Fruit fly (Drosophila melanogaster) whole organism, embryonic: ENCODE results near the gene CheB93b.

Experiments used
- Atf-2 ChIP-seq: fragments of 200-800 bp; sonication (Bioruptor generic); optimal IDR thresholded peaks from 2 replicates; lab custom pipeline; 2016; ENCODE audit warnings: missing biosample characterization, missing genetic modification characterization
- Awh ChIP-seq: fragments of 200-800 bp; sonication (Bioruptor generic); IDR thresholded peaks from 2 replicates; pipeline ENCODE4, ENCODE4 v1.3.6; 2022; ENCODE audit warnings: missing biosample characterization, missing genetic modification characterization
- BEAF-32 ChIP-seq: fragments of 200-800 bp; sonication (Bioruptor generic); optimal IDR thresholded peaks from 3 replicates; lab custom pipeline; 2017; ENCODE audit warnings: missing biosample characterization, missing genetic modification characterization, mild to moderate bottlenecking, moderate library complexity, missing genetic modification reagents
- CG10565 ChIP-seq: fragments of 200-800 bp; sonication (Bioruptor generic); optimal IDR thresholded peaks from 3 replicates; lab custom pipeline; 2016; ENCODE audit warnings: missing biosample characterization, mild to moderate bottlenecking, missing genetic modification characterization
- CG10979 ChIP-seq: fragments of 200-800 bp; sonication (Bioruptor generic); optimal IDR thresholded peaks from 2 replicates; lab custom pipeline; 2018; ENCODE audit warnings: missing biosample characterization, mild to moderate bottlenecking, missing genetic modification characterization, moderate library complexity
- CG11723 ChIP-seq: fragments of 200-800 bp; sonication (Bioruptor generic); optimal IDR thresholded peaks from 2 replicates; lab custom pipeline; 2017; ENCODE audit warnings: missing biosample characterization, mild to moderate bottlenecking, missing genetic modification characterization
- CG13894 ChIP-seq: fragments of 200-800 bp; sonication (Bioruptor generic); optimal IDR thresholded peaks from 3 replicates; lab custom pipeline; 2018; ENCODE audit warnings: missing biosample characterization, mild to moderate bottlenecking, missing genetic modification characterization, moderate library complexity
- CG14014 ChIP-seq: fragments of 200-800 bp; sonication (Bioruptor generic); IDR thresholded peaks from 2 replicates; pipeline ENCODE4 v1.3.6; 2022; ENCODE audit warnings: missing biosample characterization, missing genetic modification characterization
- CG14050 ChIP-seq: fragments of 200-800 bp; sonication (Bioruptor generic); IDR thresholded peaks from 3 replicates; pipeline ENCODE4 v1.3.6; 2022; ENCODE audit warnings: missing biosample characterization, missing genetic modification characterization
- CG15073 ChIP-seq: fragments of 200-800 bp; sonication (Bioruptor generic); optimal IDR thresholded peaks from 2 replicates; lab custom pipeline; 2016; ENCODE audit warnings: missing biosample characterization, missing genetic modification characterization
- CG1529 ChIP-seq: fragments of 200-800 bp; sonication (Bioruptor generic); optimal IDR thresholded peaks from 3 replicates; lab custom pipeline; 2018; ENCODE audit warnings: missing biosample characterization, missing genetic modification characterization
- CG15514 ChIP-seq: fragments of 200-800 bp; sonication (Bioruptor generic); optimal IDR thresholded peaks from 3 replicates; lab custom pipeline; 2017; ENCODE audit warnings: missing biosample characterization, missing genetic modification characterization, mild to moderate bottlenecking, moderate library complexity, missing genetic modification reagents
- CG16815 ChIP-seq: fragments of 200-800 bp; sonication (Bioruptor generic); optimal IDR thresholded peaks from 3 replicates; lab custom pipeline; 2017; ENCODE audit warnings: missing biosample characterization, mild to moderate bottlenecking, missing genetic modification characterization
- CG17328 ChIP-seq: fragments of 200-800 bp; sonication (Bioruptor generic); IDR thresholded peaks from 2 replicates; pipeline ENCODE4 v1.3.6; 2022; ENCODE audit warnings: missing biosample characterization, missing genetic modification characterization
- CG17568 ChIP-seq: fragments of 200-800 bp; sonication (Bioruptor generic); optimal IDR thresholded peaks from 2 replicates; lab custom pipeline; 2018; ENCODE audit warnings: missing biosample characterization, mild to moderate bottlenecking, missing genetic modification characterization, moderate library complexity
- CG2712 ChIP-seq: fragments of 200-800 bp; optimal IDR thresholded peaks from 3 replicates; lab custom pipeline; 2019; ENCODE audit warnings: missing biosample characterization, mild to moderate bottlenecking, missing genetic modification characterization, moderate library complexity
- CG2875 ChIP-seq: fragments of 200-800 bp; sonication (Bioruptor generic); optimal IDR thresholded peaks from 2 replicates; lab custom pipeline; 2017; ENCODE audit warnings: missing biosample characterization, mild to moderate bottlenecking, missing genetic modification characterization, missing genetic modification reagents
- CG3281 ChIP-seq: fragments of 200-800 bp; sonication (Bioruptor generic); optimal IDR thresholded peaks from 3 replicates; lab custom pipeline; 2017; ENCODE audit warnings: missing biosample characterization, mild to moderate bottlenecking, missing genetic modification characterization
- CG5180 ChIP-seq: fragments of 200-800 bp; sonication (Bioruptor generic); optimal IDR thresholded peaks from 3 replicates; lab custom pipeline; 2017; ENCODE audit warnings: missing biosample characterization, missing genetic modification characterization, mild to moderate bottlenecking, moderate library complexity, missing genetic modification reagents
- CG6272 ChIP-seq: fragments of 200-800 bp; sonication (Bioruptor generic); IDR thresholded peaks from 2 replicates; pipeline ENCODE4 v1.3.6; 2022; ENCODE audit warnings: missing biosample characterization, missing genetic modification characterization
- CG6654 ChIP-seq: fragments of 200-800 bp; sonication (Bioruptor generic); optimal IDR thresholded peaks from 2 replicates; lab custom pipeline; 2017; ENCODE audit warnings: missing biosample characterization, mild to moderate bottlenecking, missing genetic modification characterization
- CG6813 ChIP-seq: fragments of 200-800 bp; sonication (Bioruptor generic); optimal IDR thresholded peaks from 2 replicates; lab custom pipeline; 2017; ENCODE audit warnings: missing biosample characterization, missing genetic modification characterization, mild to moderate bottlenecking, moderate library complexity, missing genetic modification reagents
- CG7987 ChIP-seq: fragments of 200-800 bp; sonication (Bioruptor generic); optimal IDR thresholded peaks from 2 replicates; lab custom pipeline; 2018; ENCODE audit warnings: missing biosample characterization, mild to moderate bottlenecking, missing genetic modification characterization, moderate library complexity
- CG8478 ChIP-seq: fragments of >200 bp; optimal IDR thresholded peaks from 2 replicates; lab custom pipeline; 2018
- Dbx ChIP-seq: fragments of 200-800 bp; sonication (Bioruptor generic); IDR thresholded peaks from 3 replicates; pipeline ENCODE4 v1.3.6; 2022; ENCODE audit warnings: missing biosample characterization, missing genetic modification characterization
- E2f1 ChIP-seq: fragments of 200-800 bp; sonication (Bioruptor generic); IDR thresholded peaks from 2 replicates; pipeline ENCODE4 v1.3.6; 2022; ENCODE audit warnings: missing biosample characterization, missing genetic modification characterization
- ERR ChIP-seq: fragments of 200-800 bp; sonication (Bioruptor generic); optimal IDR thresholded peaks from 2 replicates; lab custom pipeline; 2016; ENCODE audit warnings: missing biosample characterization, missing genetic modification characterization
- Fer3 ChIP-seq: fragments of 200-800 bp; sonication (Bioruptor generic); optimal IDR thresholded peaks from 2 replicates; lab custom pipeline; 2018; ENCODE audit warnings: missing biosample characterization, mild to moderate bottlenecking, missing genetic modification characterization, moderate library complexity
- Jarid2 ChIP-seq: fragments of 200-800 bp; sonication (Bioruptor generic); optimal IDR thresholded peaks from 3 replicates; lab custom pipeline; 2017; ENCODE audit warnings: mild to moderate bottlenecking, missing biosample characterization, missing genetic modification reagents, missing genetic modification characterization
- MBD-R2 ChIP-seq: fragments of 200-800 bp; sonication (Bioruptor generic); IDR thresholded peaks from 2 replicates; pipeline ENCODE4 v1.3.6; 2022; ENCODE audit warnings: missing biosample characterization, missing genetic modification characterization
- Max ChIP-seq: fragments of 200-800 bp; sonication (Bioruptor generic); optimal IDR thresholded peaks from 2 replicates; lab custom pipeline; 2016; ENCODE audit warnings: missing biosample characterization, mild to moderate bottlenecking, missing genetic modification characterization
- NK7.1 ChIP-seq: fragments of 200-800 bp; sonication (Bioruptor generic); optimal IDR thresholded peaks from 3 replicates; lab custom pipeline; 2016; ENCODE audit warnings: missing biosample characterization, missing genetic modification characterization
- Nf-YC ChIP-seq: fragments of 200-800 bp; optimal IDR thresholded peaks from 3 replicates; lab custom pipeline; 2019; ENCODE audit warnings: missing biosample characterization, mild to moderate bottlenecking, missing genetic modification characterization, moderate library complexity
- NfI ChIP-seq: fragments of 200-800 bp; sonication (Bioruptor generic); optimal IDR thresholded peaks from 3 replicates; lab custom pipeline; 2018; ENCODE audit warnings: missing biosample characterization, mild to moderate bottlenecking, missing genetic modification characterization, moderate library complexity
- Oaz ChIP-seq: fragments of 200-800 bp; sonication (Bioruptor generic); IDR thresholded peaks from 2 replicates; pipeline ENCODE4 v1.3.6; 2022; ENCODE audit warnings: missing biosample characterization, missing genetic modification characterization
- Sin3A ChIP-seq: fragments of >200 bp; optimal IDR thresholded peaks from 2 replicates; lab custom pipeline; 2018
- Trl ChIP-seq, 3 experiments: fragments of >200 bp in 2 of 3; fragments of 200-800 bp in 1 of 3; sonication (Bioruptor generic) in 1 of 3; optimal IDR thresholded peaks; 2 replicates in 1 of 3; 3 replicates in 2 of 3; lab custom pipeline; 2016 to 2017; ENCODE audit warnings: missing biosample characterization in 1 of 3, missing genetic modification characterization in 1 of 3
- ap ChIP-seq: fragments of 200-800 bp; sonication (Bioruptor generic); IDR thresholded peaks from 2 replicates; pipeline ENCODE4 v1.3.6; 2022; ENCODE audit warnings: missing biosample characterization, missing genetic modification characterization
- da ChIP-seq: fragments of 200-800 bp; sonication (Bioruptor generic); optimal IDR thresholded peaks from 2 replicates; lab custom pipeline; 2016; ENCODE audit warnings: missing biosample characterization, missing genetic modification characterization
- gce ChIP-seq: fragments of 200-800 bp; sonication (Bioruptor generic); IDR thresholded peaks from 3 replicates; pipeline ENCODE4 v1.3.6; 2022; ENCODE audit warnings: missing biosample characterization, missing genetic modification characterization
- kah ChIP-seq: fragments of 200-800 bp; sonication (Bioruptor generic); optimal IDR thresholded peaks from 2 replicates; lab custom pipeline; 2018; ENCODE audit warnings: missing biosample characterization, mild to moderate bottlenecking, missing genetic modification characterization
- odd ChIP-seq: fragments of 200-800 bp; sonication (Bioruptor generic); optimal IDR thresholded peaks from 2 replicates; lab custom pipeline; 2017; ENCODE audit warnings: missing biosample characterization, mild to moderate bottlenecking, missing genetic modification characterization
- pb ChIP-seq: fragments of 200-800 bp; sonication (Bioruptor generic); optimal IDR thresholded peaks from 3 replicates; lab custom pipeline; 2016; ENCODE audit warnings: missing biosample characterization, missing genetic modification characterization
- pnt ChIP-seq: fragments of 200-800 bp; sonication (Bioruptor generic); optimal IDR thresholded peaks from 3 replicates; lab custom pipeline; 2016; ENCODE audit warnings: missing biosample characterization, missing genetic modification characterization
- psq ChIP-seq: fragments of 200-800 bp; sonication (Bioruptor generic); optimal IDR thresholded peaks from 2 replicates; lab custom pipeline; 2017; ENCODE audit warnings: missing biosample characterization, missing genetic modification characterization
- sd ChIP-seq: fragments of 200-800 bp; sonication (Bioruptor generic); optimal IDR thresholded peaks from 3 replicates; lab custom pipeline; 2018; ENCODE audit warnings: missing biosample characterization, mild to moderate bottlenecking, missing genetic modification characterization, moderate library complexity
- sens ChIP-seq: fragments of 200-800 bp; sonication (Bioruptor generic); peaks from one replicate; lab custom pipeline; 2016; ENCODE audit warnings: missing biosample characterization, missing genetic modification characterization
- stc ChIP-seq: fragments of 200-800 bp; sonication (Bioruptor generic); IDR thresholded peaks from 2 replicates; pipeline ENCODE4 v1.3.6; 2022; ENCODE audit warnings: missing biosample characterization, missing genetic modification characterization
- tll ChIP-seq, 2 experiments: fragments of 200-800 bp in 1 of 2; fragments of >200 bp in 1 of 2; sonication (Bioruptor generic) in 1 of 2; optimal IDR thresholded peaks; 2 replicates each; lab custom pipeline; 2017 to 2019; ENCODE audit warnings: missing biosample characterization in 2 of 2, missing genetic modification characterization in 2 of 2, mild to moderate bottlenecking in 1 of 2, moderate library complexity in 1 of 2
- trem ChIP-seq: fragments of 200-800 bp; optimal IDR thresholded peaks from 3 replicates; lab custom pipeline; 2019; ENCODE audit warnings: missing biosample characterization, mild to moderate bottlenecking, missing genetic modification characterization, moderate library complexity

CheB93b gene

dm6 chr3R:21376331-21376761, 32.6 kb upstream of the CheB93b start (continued):
- TF ChIP-seq pnt = no peak
- no peak for TF ChIP-seq CG15073 (GFP tag; lab: Kevin White, UChicago)
- peak; percentile 20 for TF ChIP-seq CG17568 (GFP tag; lab: Kevin White, UChicago)
- peak in 1 of 2 experiments; percentile 33 for TF ChIP-seq Trl (optimal IDR thresholded peaks at IDR 0.05; lab: Kevin White, UChicago)
- TF ChIP-seq Trl (GFP tag; optimal IDR thresholded peaks at IDR 0.05; lab: Kevin White, UChicago) = no peak
- TF ChIP-seq Jarid2 = no peak
- peak; percentile 53 for TF ChIP-seq BEAF-32 (GFP tag; lab: Kevin White, UChicago)
- peak; percentile 2 for TF ChIP-seq trem (tag; lab: Kevin White, UChicago)
- peak; percentile 51; the same call in 1 of the 2 replicates for TF ChIP-seq CG14014 (GFP tag; lab: Robert Waterston, UW)
- TF ChIP-seq CG2875 (GFP tag; lab: Kevin White, UChicago) = no peak
- peak; percentile 90 for TF ChIP-seq Nf-YC (tag; lab: Kevin White, UChicago)
- no peak for TF ChIP-seq ERR
- peak; percentile 80 for TF ChIP-seq CG8478
- peak; percentile 40 for TF ChIP-seq NfI (GFP tag; lab: Kevin White, UChicago)
- TF ChIP-seq CG7987 (GFP tag; lab: Kevin White, UChicago) = peak; percentile 57
- peak; percentile 48 for TF ChIP-seq odd (GFP tag; lab: Kevin White, UChicago)
- peak; percentile 87 for TF ChIP-seq CG5180 (GFP tag; lab: Kevin White, UChicago)
- no peak for TF ChIP-seq CG16815 (GFP tag; lab: Kevin White, UChicago)
- peak; percentile 40; the same call in 1 of the 3 replicates for TF ChIP-seq Dbx (GFP tag; lab: Robert Waterston, UW)
- TF ChIP-seq Fer3 (tag; lab: Kevin White, UChicago) = peak; percentile 3
- no peak for TF ChIP-seq tll (GFP tag; optimal IDR thresholded peaks at IDR 0.05; lab: Kevin White, UChicago)
- no peak for TF ChIP-seq Oaz (GFP tag; lab: Robert Waterston, UW)
- no peak for TF ChIP-seq CG10565 (GFP tag; lab: Kevin White, UChicago)
- no peak for TF ChIP-seq Sin3A (lab: Kevin White, UChicago)
- TF ChIP-seq CG2712 (tag; lab: Kevin White, UChicago) = peak; percentile 28
- TF ChIP-seq CG6813 = peak; percentile 44
- 0 out of 3 replicates have a peak, but pooled peaks have one; percentile 20 for TF ChIP-seq gce (GFP tag; lab: Robert Waterston, UW)
- no peak for TF ChIP-seq psq (GFP tag; lab: Kevin White, UChicago)
- no peak for TF ChIP-seq CG14050 (GFP tag; lab: Robert Waterston, UW)
- peak; percentile 49 for TF ChIP-seq CG3281
- TF ChIP-seq Max = peak; percentile 57
- peak; percentile 79 for TF ChIP-seq CG13894 (tag; lab: Kevin White, UChicago)
- TF ChIP-seq ap (GFP tag; lab: Robert Waterston, UW) = no peak
- TF ChIP-seq CG17328 = peak; percentile 42; the same call in 1 of the 2 replicates
- peak; percentile 73 for TF ChIP-seq sens (GFP tag; lab: Kevin White, UChicago)
- peak; percentile 30; the same call in 1 of the 2 replicates for TF ChIP-seq stc (GFP tag; lab: Robert Waterston, UW)
- no peak for TF ChIP-seq Atf-2 (GFP tag; lab: Kevin White, UChicago)
- TF ChIP-seq CG10979 (tag; lab: Kevin White, UChicago) = no peak
- peak; percentile 71 for TF ChIP-seq CG11723
- TF ChIP-seq CG1529 (GFP tag; lab: Kevin White, UChicago) = no peak
- peak; percentile 71; the same call in 1 of the 2 replicates for TF ChIP-seq E2f1 (GFP tag; lab: Robert Waterston, UW)
- peak; percentile 34; the same call in 1 of the 2 replicates for TF ChIP-seq MBD-R2 (GFP tag; lab: Robert Waterston, UW)
- TF ChIP-seq NK7.1 (GFP tag; lab: Kevin White, UChicago) = peak; percentile 31
- TF ChIP-seq sd (tag; lab: Kevin White, UChicago) = no peak
- no peak for TF ChIP-seq CG6654 (GFP tag; lab: Kevin White, UChicago)
- TF ChIP-seq Awh (GFP tag; lab: Robert Waterston, UW) = peak; percentile 10; the same call in 1 of the 2 replicates
- TF ChIP-seq da (GFP tag; lab: Kevin White, UChicago) = no peak
- TF ChIP-seq pb (GFP tag; lab: Kevin White, UChicago) = peak; percentile 22
- peak; percentile 57 for TF ChIP-seq CG15514 (GFP tag; lab: Kevin White, UChicago)
- TF ChIP-seq kah (GFP tag; lab: Kevin White, UChicago) = peak; percentile 96
- TF ChIP-seq CG6272 = no peak
